Worm (Caenorhabditis elegans) whole organism, L4 larva: ENCODE measurements around the gene D1014.6.

ENCODE experiments used
- Y105C5A.15 ChIP-seq: fragments of 200-800 bp; sonication (Bioruptor generic); IDR thresholded peaks from 2 replicates; pipeline ENCODE4 v1.3.6; 2022; ENCODE audit warnings: missing genetic modification characterization, missing compliant biosample characterization
- jun-1 ChIP-seq: fragments of 150-350 bp; optimal IDR thresholded peaks from 2 replicates; lab custom pipeline; 2014; ENCODE audit warnings: missing biosample characterization, missing genetic modification reagents, missing genetic modification characterization
- lim-7 ChIP-seq: fragments of 200-800 bp; sonication (Bioruptor generic); IDR thresholded peaks from 2 replicates; pipeline ENCODE4 v1.3.6; 2022; ENCODE audit warnings: missing genetic modification characterization, missing compliant biosample characterization
- lsy-2 ChIP-seq, 2 experiments: fragments of 150-350 bp in 1 of 2; sonication (generic microtip) in 1 of 2; optimal IDR thresholded peaks; 2 replicates each; lab custom pipeline; 2014 to 2017; ENCODE audit warnings: missing biosample characterization in 2 of 2, missing genetic modification characterization in 2 of 2
- nhr-76 ChIP-seq: fragments of 150-350 bp; optimal IDR thresholded peaks from 2 replicates; lab custom pipeline; 2014; ENCODE audit warnings: missing biosample characterization, missing genetic modification characterization
- nhr-77 ChIP-seq: fragments of 150-350 bp; optimal IDR thresholded peaks from 2 replicates; lab custom pipeline; 2014; ENCODE audit warnings: missing biosample characterization, missing genetic modification characterization
- pha-4 ChIP-seq, 2 experiments: fragments of 150-350 bp in 1 of 2; fragments of 200-800 bp in 1 of 2; sonication (Bioruptor generic) in 1 of 2; IDR thresholded peaks in 1 of 2; optimal IDR thresholded peaks in 1 of 2; 2 replicates each; pipeline versions ENCODE4 v1.3.6 to Lab custom; 2014 to 2022; ENCODE audit warnings: missing genetic modification characterization in 2 of 2, missing genetic modification reagents in 2 of 2, missing biosample characterization in 1 of 2, missing compliant biosample characterization in 1 of 2
- unc-62 ChIP-seq, 3 experiments: fragments of 150-350 bp in 1 of 3; sonication (generic microtip); optimal IDR thresholded peaks in 2 of 3; peaks in 1 of 3; 1 replicate in 1 of 3; 2 replicates in 2 of 3; lab custom pipeline; 2014 to 2017; ENCODE audit warnings: missing biosample characterization in 3 of 3, missing genetic modification characterization in 3 of 3, missing genetic modification reagents in 3 of 3, missing genotype in 1 of 3
- zag-1 ChIP-seq: fragments of 150-350 bp; optimal IDR thresholded peaks from 2 replicates; lab custom pipeline; 2014; ENCODE audit warnings: missing biosample characterization, missing genetic modification characterization

ce11 chrV:8085141-8085540 is 35.8 kb upstream of the D1014.6 start, which contains the start of gene C09H5.7:
- no peak for TF ChIP-seq nhr-76
- no peak for TF ChIP-seq lsy-2 (tag; optimal IDR thresholded peaks at IDR 0.05; lab: Kevin White, UChicago)
- no peak for TF ChIP-seq Y105C5A.15 (GFP tag; lab: Robert Waterston, UW)
- TF ChIP-seq zag-1 (tag; lab: Kevin White, UChicago), result no peak
- TF ChIP-seq jun-1 (tag; lab: Kevin White, UChicago), result no peak
- no peak for TF ChIP-seq lim-7 (GFP tag; lab: Robert Waterston, UW)
- TF ChIP-seq pha-4 (GFP tag; IDR thresholded peaks at IDR 0.05; lab: Robert Waterston, UW), result no peak
- TF ChIP-seq pha-4 (tag; optimal IDR thresholded peaks at IDR 0.05; lab: Kevin White, UChicago), result no peak
- no peak for TF ChIP-seq nhr-77 (tag; lab: Kevin White, UChicago)
- TF ChIP-seq unc-62 (GFP tag; optimal IDR thresholded peaks at IDR 0.05 in 1 of 2; lab: Kevin White, UChicago), result no peak
- no peak for TF ChIP-seq unc-62 (tag; optimal IDR thresholded peaks at IDR 0.05; lab: Kevin White, UChicago)
